Worm (Caenorhabditis elegans): Measurements from ENCODE around the gene F55H2.7.

F55H2.7 gene

ce11 chrIII:9501072-9501471 is 15.0 kb downstream of the F55H2.7 start (continued):
- TF ChIP-seq hlh-4 (tag; optimal IDR thresholded peaks at IDR 0.05) (no peak), isw-1 (GFP tag; IDR thresholded peaks at IDR 0.05) (no peak), efl-1 (optimal IDR thresholded peaks at IDR 0.05) (no peak), efl-1 (GFP tag; optimal IDR thresholded peaks at IDR 0.05 in 1 of 2) (no peak), nhr-19 (GFP tag; conservative IDR thresholded peaks at IDR 0.05) (peak; percentile 8; the same call in 1 of the 2 replicates), lir-3 (tag; optimal IDR thresholded peaks at IDR 0.05; ENCODE audit: poor library complexity) (no peak), ceh-82 (tag; optimal IDR thresholded peaks at IDR 0.05) (no peak), swsn-7 (tag; optimal IDR thresholded peaks at IDR 0.05) (peak; percentile 16), elt-3 (tag; optimal IDR thresholded peaks at IDR 0.05) (no peak), pqm-1 (tag; optimal IDR thresholded peaks at IDR 0.05) (no peak), lin-14 (GFP tag; optimal IDR thresholded peaks at IDR 0.05) (peak; percentile 59), rnt-1 (tag; optimal IDR thresholded peaks at IDR 0.05) (no peak), ceh-88 (GFP tag; IDR thresholded peaks at IDR 0.05) (no peak), fkh-4 (tag; optimal IDR thresholded peaks at IDR 0.05; ENCODE audit: borderline replicate concordance) (no peak), ets-5 (GFP tag; IDR thresholded peaks at IDR 0.05) (no peak), snpc-4 (tag; optimal IDR thresholded peaks at IDR 0.05) (no peak), nhr-85 (tag) (peak; percentile 38), mep-1 (tag; optimal IDR thresholded peaks at IDR 0.05) (no peak), ztf-11 (tag; optimal IDR thresholded peaks at IDR 0.05) (no peak), xbp-1 (tag; optimal IDR thresholded peaks at IDR 0.05) (no peak), aly-2 (tag; optimal IDR thresholded peaks at IDR 0.05) (no peak), vab-15 (tag; optimal IDR thresholded peaks at IDR 0.05) (no peak), nhr-11 (tag; optimal IDR thresholded peaks at IDR 0.05) (no peak), irx-1 (tag; optimal IDR thresholded peaks at IDR 0.05) (no peak), unc-62 (GFP tag; optimal IDR thresholded peaks at IDR 0.05) (no peak), aha-1 (tag; optimal IDR thresholded peaks at IDR 0.05) (no peak), nhr-237 (tag; optimal IDR thresholded peaks at IDR 0.05) (no peak), lin-13 (GFP tag; optimal IDR thresholded peaks at IDR 0.05) (no peak), tlp-1 (tag; optimal IDR thresholded peaks at IDR 0.05) (no peak), mdl-1 (tag; optimal IDR thresholded peaks at IDR 0.05) (no peak), hpl-2 (GFP tag; optimal IDR thresholded peaks at IDR 0.05) (no peak), lin-39 (tag; optimal IDR thresholded peaks at IDR 0.05) (peak; percentile 52), nhr-47 (tag; optimal IDR thresholded peaks at IDR 0.05) (peak; percentile 21), fos-1 (tag; optimal IDR thresholded peaks at IDR 0.05) (no peak), fkh-8 (tag; optimal IDR thresholded peaks at IDR 0.05) (peak; percentile 11), unc-98 (GFP tag; IDR thresholded peaks at IDR 0.05) (no peak), lsy-2 (tag; optimal IDR thresholded peaks at IDR 0.05) (peak; percentile 31 to 35), pax-3 (tag; optimal IDR thresholded peaks at IDR 0.05) (no peak), unc-86 (tag; optimal IDR thresholded peaks at IDR 0.05) (no peak)

ce11 chrIII:9500267-9500666 is 15.8 kb downstream of the F55H2.7 start, which contains the start of gene sod-4:
Gene sod-4 (minus strand): TSS chrIII:9500375.
- TF ChIP-seq efl-1 (optimal IDR thresholded peaks at IDR 0.05) (peak in 1 of 2 experiments; percentile 6), efl-1 (GFP tag; optimal IDR thresholded peaks at IDR 0.05 in 1 of 2) (peak in 1 of 2 experiments; percentile 86), ets-5 (GFP tag; IDR thresholded peaks at IDR 0.05) (no peak), nhr-71 (tag; optimal IDR thresholded peaks at IDR 0.05) (peak; percentile 64), snpc-4 (tag; optimal IDR thresholded peaks at IDR 0.05) (no peak), ceh-90 (tag; optimal IDR thresholded peaks at IDR 0.05) (no peak), C04F5.9 (tag; optimal IDR thresholded peaks at IDR 0.05) (no peak), mef-2 (tag; optimal IDR thresholded peaks at IDR 0.05) (no peak), dsc-1 (tag; optimal IDR thresholded peaks at IDR 0.05) (no peak), sptf-1 (tag; optimal IDR thresholded peaks at IDR 0.05) (no peak), tbx-2 (tag; optimal IDR thresholded peaks at IDR 0.05) (peak; percentile 25), unc-30 (tag; optimal IDR thresholded peaks at IDR 0.05) (no peak), snu-23 (GFP tag; optimal IDR thresholded peaks at IDR 0.05) (peak; percentile 71), lin-14 (GFP tag; optimal IDR thresholded peaks at IDR 0.05) (peak; percentile 83), fkh-4 (tag; optimal IDR thresholded peaks at IDR 0.05; ENCODE audit: borderline replicate concordance) (no peak), Y116A8C.19 (tag; optimal IDR thresholded peaks at IDR 0.05; ENCODE audit: borderline replicate concordance) (no peak), xbp-1 (tag; optimal IDR thresholded peaks at IDR 0.05) (no peak), ceh-63 (GFP tag; optimal IDR thresholded peaks at IDR 0.05) (no peak), fkh-10 (GFP tag; optimal IDR thresholded peaks at IDR 0.05) (no peak), C34B4.2 (tag; optimal IDR thresholded peaks at IDR 0.05) (no peak), unc-98 (GFP tag; IDR thresholded peaks at IDR 0.05) (no peak), lin-39 (tag; optimal IDR thresholded peaks at IDR 0.05) (no peak), nhr-28 (tag; optimal IDR thresholded peaks at IDR 0.05) (no peak), egl-27 (tag; optimal IDR thresholded peaks at IDR 0.05) (no peak), blmp-1 (tag; optimal IDR thresholded peaks at IDR 0.05) (peak; percentile 84)

All from whole organism, L1 larva.